Fruit fly (Drosophila melanogaster) whole organism, embryonic: ENCODE measurements around the gene CG17744.

Experiments used
- Ada2b ChIP-seq: fragments of 200-800 bp; sonication (Bioruptor generic); IDR thresholded peaks from 2 replicates; pipeline ENCODE4 v1.3.6; 2022; ENCODE audit warnings: missing biosample characterization, missing genetic modification characterization
- Antp ChIP-seq: fragments of 200-800 bp; sonication (Bioruptor generic); optimal IDR thresholded peaks from 3 replicates; lab custom pipeline; 2016; ENCODE audit warnings: missing biosample characterization, missing genetic modification characterization
- CG11247 ChIP-seq: fragments of 200-800 bp; sonication (Bioruptor generic); IDR thresholded peaks from 2 replicates; pipeline ENCODE4 v1.3.6; 2022; ENCODE audit warnings: missing biosample characterization, missing genetic modification characterization
- CG12104 ChIP-seq: fragments of 200-800 bp; sonication (Bioruptor generic); optimal IDR thresholded peaks from 3 replicates; lab custom pipeline; 2016; ENCODE audit warnings: missing biosample characterization, missing genetic modification characterization
- CG12219 ChIP-seq: fragments of 200-800 bp; sonication (Bioruptor generic); optimal IDR thresholded peaks from 3 replicates; lab custom pipeline; 2018; ENCODE audit warnings: missing biosample characterization, mild to moderate bottlenecking, missing genetic modification characterization
- CG1832 ChIP-seq: fragments of 200-800 bp; sonication (Bioruptor generic); optimal IDR thresholded peaks from 2 replicates; lab custom pipeline; 2017; ENCODE audit warnings: missing biosample characterization, mild to moderate bottlenecking, missing genetic modification characterization, inconsistent platforms
- CG2129 ChIP-seq: fragments of 200-800 bp; sonication (Bioruptor generic); IDR thresholded peaks from 2 replicates; pipeline ENCODE4 v1.3.6; 2022; ENCODE audit warnings: missing biosample characterization, missing genetic modification characterization; ENCODE audit not compliant: partially characterized antibody
- CG2712 ChIP-seq: fragments of 200-800 bp; optimal IDR thresholded peaks from 3 replicates; lab custom pipeline; 2019; ENCODE audit warnings: missing biosample characterization, mild to moderate bottlenecking, missing genetic modification characterization, moderate library complexity
- CG32767 ChIP-seq: fragments of 200-800 bp; sonication (Bioruptor generic); IDR thresholded peaks from 2 replicates; pipeline ENCODE4 v1.3.6; 2022; ENCODE audit warnings: missing biosample characterization, missing genetic modification characterization
- CG4424 ChIP-seq: fragments of 200-800 bp; sonication (Bioruptor generic); optimal IDR thresholded peaks from 3 replicates; lab custom pipeline; 2016; ENCODE audit warnings: missing biosample characterization, missing genetic modification characterization
- CG6272 ChIP-seq: fragments of 200-800 bp; sonication (Bioruptor generic); IDR thresholded peaks from 2 replicates; pipeline ENCODE4 v1.3.6; 2022; ENCODE audit warnings: missing biosample characterization, missing genetic modification characterization
- CG6683 ChIP-seq: fragments of 200-800 bp; sonication (Bioruptor generic); optimal IDR thresholded peaks from 2 replicates; lab custom pipeline; 2017; ENCODE audit warnings: missing biosample characterization, mild to moderate bottlenecking, missing genetic modification characterization, missing genetic modification reagents
- CG7745 ChIP-seq: fragments of 200-800 bp; sonication (Bioruptor generic); optimal IDR thresholded peaks from 2 replicates; lab custom pipeline; 2018; ENCODE audit warnings: missing biosample characterization, mild to moderate bottlenecking, missing genetic modification characterization, moderate library complexity
- CG7963 ChIP-seq: fragments of 200-800 bp; sonication (Bioruptor generic); IDR thresholded peaks from 3 replicates; pipeline ENCODE4 v1.3.6; 2022; ENCODE audit warnings: missing biosample characterization, missing genetic modification characterization; ENCODE audit not compliant: partially characterized antibody
- CG8281 ChIP-seq: fragments of 200-800 bp; sonication (Bioruptor generic); optimal IDR thresholded peaks from 2 replicates; lab custom pipeline; 2018; ENCODE audit warnings: missing biosample characterization, mild to moderate bottlenecking, missing genetic modification characterization, moderate library complexity
- CG8359 ChIP-seq: fragments of 200-800 bp; sonication (Bioruptor generic); optimal IDR thresholded peaks from 2 replicates; lab custom pipeline; 2017; ENCODE audit warnings: missing biosample characterization, mild to moderate bottlenecking, missing genetic modification characterization, borderline replicate concordance
- CG8478 ChIP-seq: fragments of >200 bp; optimal IDR thresholded peaks from 2 replicates; lab custom pipeline; 2018
- CG8924 ChIP-seq: fragments of 200-800 bp; optimal IDR thresholded peaks from 3 replicates; lab custom pipeline; 2019; ENCODE audit warnings: missing biosample characterization, mild to moderate bottlenecking, missing genetic modification characterization, moderate library complexity
- CG9609 ChIP-seq: fragments of 200-800 bp; sonication (Bioruptor generic); optimal IDR thresholded peaks from 3 replicates; lab custom pipeline; 2016; ENCODE audit warnings: missing biosample characterization, missing genetic modification characterization
- CHES-1-like ChIP-seq: fragments of 200-800 bp; sonication (Bioruptor generic); optimal IDR thresholded peaks from 2 replicates; lab custom pipeline; 2016; ENCODE audit warnings: missing biosample characterization, missing genetic modification characterization
- Chrac-16 ChIP-seq: fragments of 200-800 bp; sonication (Bioruptor generic); optimal IDR thresholded peaks from 3 replicates; lab custom pipeline; 2016; ENCODE audit warnings: missing biosample characterization, missing genetic modification characterization
- Dll ChIP-seq: fragments of 200-800 bp; sonication (Bioruptor generic); IDR thresholded peaks from 4 replicates; pipeline ENCODE4 v1.3.6; 2022; ENCODE audit warnings: missing biosample characterization, missing genetic modification characterization; ENCODE audit not compliant: partially characterized antibody
- Doc2 ChIP-seq: fragments of 200-800 bp; sonication (Bioruptor generic); IDR thresholded peaks from 2 replicates; pipeline ENCODE4 v1.3.6; 2022; ENCODE audit warnings: missing biosample characterization, missing genetic modification characterization
- E2f1 ChIP-seq: fragments of 200-800 bp; sonication (Bioruptor generic); IDR thresholded peaks from 2 replicates; pipeline ENCODE4 v1.3.6; 2022; ENCODE audit warnings: missing biosample characterization, missing genetic modification characterization
- Fer1 ChIP-seq: fragments of 200-800 bp; sonication (Bioruptor generic); optimal IDR thresholded peaks from 2 replicates; lab custom pipeline; 2017; ENCODE audit warnings: missing biosample characterization, mild to moderate bottlenecking, missing genetic modification characterization
- Hmx ChIP-seq: fragments of 200-800 bp; sonication (Bioruptor generic); optimal IDR thresholded peaks from 2 replicates; lab custom pipeline; 2016; ENCODE audit warnings: missing biosample characterization, missing genetic modification characterization
- Hr39 ChIP-seq: fragments of >200 bp; optimal IDR thresholded peaks from 2 replicates; lab custom pipeline; 2017
- Jarid2 ChIP-seq: fragments of 200-800 bp; sonication (Bioruptor generic); optimal IDR thresholded peaks from 3 replicates; lab custom pipeline; 2017; ENCODE audit warnings: mild to moderate bottlenecking, missing biosample characterization, missing genetic modification reagents, missing genetic modification characterization
- Kr ChIP-seq: fragments of 200-800 bp; sonication (Bioruptor generic); optimal IDR thresholded peaks from 2 replicates; lab custom pipeline; 2017; ENCODE audit warnings: missing biosample characterization, mild to moderate bottlenecking, missing genetic modification characterization
- Meics ChIP-seq: fragments of 200-800 bp; sonication (Bioruptor generic); optimal IDR thresholded peaks from 2 replicates; lab custom pipeline; 2017; ENCODE audit warnings: missing biosample characterization, mild to moderate bottlenecking, missing genetic modification characterization
- Xrp1 ChIP-seq: fragments of 200-800 bp; sonication (Bioruptor generic); IDR thresholded peaks from 2 replicates; pipeline ENCODE4 v1.3.6; 2022; ENCODE audit warnings: missing biosample characterization, missing genetic modification characterization
- btn ChIP-seq: fragments of 200-800 bp; sonication (Bioruptor generic); optimal IDR thresholded peaks from 2 replicates; lab custom pipeline; 2016; ENCODE audit warnings: missing biosample characterization, missing genetic modification characterization
- cad ChIP-seq: fragments of >200 bp; optimal IDR thresholded peaks from 2 replicates; lab custom pipeline; 2017; ENCODE audit warnings: missing biosample characterization, missing genetic modification characterization
- ci ChIP-seq: fragments of 200-800 bp; sonication (Bioruptor generic); IDR thresholded peaks from 3 replicates; pipeline ENCODE4 v1.3.6; 2022; ENCODE audit warnings: missing biosample characterization, missing genetic modification characterization
- fd102C ChIP-seq: fragments of 200-800 bp; sonication (Bioruptor generic); optimal IDR thresholded peaks from 2 replicates; lab custom pipeline; 2018; ENCODE audit warnings: missing biosample characterization, mild to moderate bottlenecking, missing genetic modification characterization, moderate library complexity
- fd64A ChIP-seq: fragments of 200-800 bp; sonication (Bioruptor generic); optimal IDR thresholded peaks from 3 replicates; lab custom pipeline; 2018; ENCODE audit warnings: missing biosample characterization, mild to moderate bottlenecking, missing genetic modification characterization
- ftz-f1 ChIP-seq: fragments of 200-800 bp; sonication (Bioruptor generic); optimal IDR thresholded peaks from 2 replicates; lab custom pipeline; 2016; ENCODE audit warnings: missing biosample characterization, missing genetic modification characterization
- gt ChIP-seq: fragments of 200-800 bp; sonication (Bioruptor generic); IDR thresholded peaks from 2 replicates; pipeline ENCODE4 v1.3.6; 2022; ENCODE audit warnings: missing biosample characterization, missing genetic modification characterization
- lab ChIP-seq: fragments of 200-800 bp; sonication (Bioruptor generic); optimal IDR thresholded peaks from 3 replicates; lab custom pipeline; 2017; ENCODE audit warnings: missing biosample characterization, missing genetic modification characterization, mild to moderate bottlenecking, moderate library complexity, missing genetic modification reagents
- lola ChIP-seq, 3 experiments: fragments of >200 bp in 2 of 3; fragments of 200-800 bp in 1 of 3; sonication (Bioruptor generic) in 1 of 3; optimal IDR thresholded peaks; 2 replicates each; lab custom pipeline; 2017 to 2019; ENCODE audit warnings: missing biosample characterization in 3 of 3, missing genetic modification characterization in 3 of 3, mild to moderate bottlenecking in 1 of 3, moderate library complexity in 1 of 3
- nau ChIP-seq: fragments of 200-800 bp; sonication (Bioruptor generic); optimal IDR thresholded peaks from 3 replicates; lab custom pipeline; 2017; ENCODE audit warnings: missing biosample characterization, mild to moderate bottlenecking, missing genetic modification characterization, missing genetic modification reagents
- pan ChIP-seq, 4 experiments: fragments of >200 bp in 3 of 4; fragments of 200-800 bp in 1 of 4; sonication (Bioruptor generic) in 1 of 4; optimal IDR thresholded peaks in 3 of 4; IDR thresholded peaks in 1 of 4; 2 replicates each; pipeline versions ENCODE4 v1.3.6 to Lab custom; 2017 to 2022; ENCODE audit warnings: missing biosample characterization in 2 of 4, missing genetic modification characterization in 2 of 4, mixed read lengths in 1 of 4
- sima ChIP-seq: fragments of 200-800 bp; sonication (Bioruptor generic); optimal IDR thresholded peaks from 2 replicates; lab custom pipeline; 2016; ENCODE audit warnings: missing biosample characterization, missing genetic modification characterization
- sisA ChIP-seq: fragments of 200-800 bp; sonication (Bioruptor generic); IDR thresholded peaks from 2 replicates; pipeline ENCODE4 v1.3.6; 2022; ENCODE audit warnings: missing biosample characterization, missing genetic modification characterization
- slbo ChIP-seq: fragments of 200-800 bp; sonication (Bioruptor generic); IDR thresholded peaks from 2 replicates; pipeline ENCODE4 v1.3.6; 2022; ENCODE audit warnings: missing biosample characterization, missing genetic modification characterization
- slp2 ChIP-seq: fragments of 200-800 bp; sonication (Bioruptor generic); optimal IDR thresholded peaks from 2 replicates; lab custom pipeline; 2016; ENCODE audit warnings: missing biosample characterization, missing genetic modification characterization
- sna ChIP-seq: fragments of 200-800 bp; sonication (Bioruptor generic); IDR thresholded peaks from 2 replicates; pipeline ENCODE4 v1.3.6; 2022; ENCODE audit warnings: missing biosample characterization, missing genetic modification characterization; ENCODE audit not compliant: partially characterized antibody
- stc ChIP-seq: fragments of 200-800 bp; sonication (Bioruptor generic); IDR thresholded peaks from 2 replicates; pipeline ENCODE4 v1.3.6; 2022; ENCODE audit warnings: missing biosample characterization, missing genetic modification characterization
- wek ChIP-seq: fragments of 200-800 bp; sonication (Bioruptor generic); optimal IDR thresholded peaks from 3 replicates; lab custom pipeline; 2018; ENCODE audit warnings: missing biosample characterization, mild to moderate bottlenecking, missing genetic modification characterization, moderate library complexity

The CG17744 gene

DNA sequence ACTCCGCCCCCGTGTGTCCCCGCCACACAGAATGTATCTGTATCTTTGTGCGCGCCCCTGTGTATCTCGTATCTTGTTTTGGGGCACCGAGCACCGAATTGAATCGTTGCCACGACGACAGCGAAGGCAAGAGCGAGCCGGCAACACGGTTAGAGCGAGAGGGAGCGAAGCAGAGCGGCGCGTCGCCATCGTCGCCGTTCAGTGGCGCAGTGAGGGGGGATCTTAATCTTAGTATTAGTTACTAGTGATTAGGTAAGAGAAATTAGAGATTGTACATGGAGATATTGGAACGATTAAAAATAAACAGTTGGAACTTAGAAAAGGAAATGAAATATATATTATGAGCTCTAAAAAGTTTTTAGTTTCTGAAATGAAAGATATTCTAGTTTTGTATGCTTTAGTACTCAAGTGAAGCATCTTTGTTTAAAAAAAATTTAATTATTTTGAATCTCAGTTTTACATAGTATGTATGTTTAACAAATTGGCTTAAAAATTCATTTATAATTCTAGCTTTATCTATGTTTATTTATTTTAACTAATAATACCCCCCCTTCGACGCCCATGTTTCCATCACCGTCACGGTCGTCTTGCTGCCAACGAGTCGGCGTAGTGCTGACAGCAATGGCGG lies 37.5 kb downstream of the CG17744 start (continued):
- TF ChIP-seq CG1832 (GFP tag; lab: Kevin White, UChicago) (peak; percentile 91), CG9609 (GFP tag; lab: Kevin White, UChicago) (peak; percentile 47), Antp (peak; percentile 61), fd102C (GFP tag; lab: Kevin White, UChicago) (no peak), gt (GFP tag; lab: Robert Waterston, UW) (peak; percentile 56; the same call in 1 of the 2 replicates), sisA (GFP tag; lab: Robert Waterston, UW) (peak; percentile 86), CG12219 (peak; percentile 32), CG6683 (GFP tag; lab: Kevin White, UChicago) (peak; percentile 91), CG8281 (tag; lab: Kevin White, UChicago) (peak; percentile 81), wek (no peak), Jarid2 (GFP tag; lab: Kevin White, UChicago) (peak; percentile 79), Xrp1 (GFP tag; lab: Robert Waterston, UW) (peak; percentile 82), Kr (GFP tag; lab: Kevin White, UChicago) (peak; percentile 9), CG7745 (tag; lab: Kevin White, UChicago) (no peak), CHES-1-like (GFP tag; lab: Kevin White, UChicago) (peak; percentile 27), Doc2 (0 out of 2 replicates have a peak, but pooled peaks have one; percentile 40), slbo (GFP tag; lab: Robert Waterston, UW) (peak; percentile 80), Ada2b (GFP tag; lab: Robert Waterston, UW) (peak; percentile 65), Hmx (peak; percentile 80), lab (GFP tag; lab: Kevin White, UChicago) (peak; percentile 91), nau (GFP tag; lab: Kevin White, UChicago) (peak; percentile 94), CG8924 (peak; percentile 95), CG4424 (GFP tag; lab: Kevin White, UChicago) (peak; percentile 97), CG32767 (GFP tag; lab: Robert Waterston, UW) (peak; percentile 81), Meics (GFP tag; lab: Kevin White, UChicago) (peak; percentile 94), E2f1 (GFP tag; lab: Robert Waterston, UW) (peak; percentile 83), stc (peak; percentile 82), lola (GFP tag; optimal IDR thresholded peaks at IDR 0.05; lab: Kevin White, UChicago) (peak in 1 of 3 experiments; percentile 97), CG12104 (GFP tag; lab: Kevin White, UChicago) (peak; percentile 96), CG8359 (peak; percentile 81), ftz-f1 (GFP tag; lab: Kevin White, UChicago) (peak; percentile 66), CG2712 (peak; percentile 97), btn (GFP tag; lab: Kevin White, UChicago) (peak; percentile 7), fd64A (GFP tag; lab: Kevin White, UChicago) (peak; percentile 36), CG11247 (peak; percentile 68), sima (GFP tag; lab: Kevin White, UChicago) (no peak), sna (GFP tag; lab: Robert Waterston, UW) (no peak), Chrac-16 (GFP tag; lab: Kevin White, UChicago) (peak; percentile 88), ci (peak; percentile 54; the same call in 1 of the 3 replicates), CG7963 (GFP tag; lab: Robert Waterston, UW) (no peak), CG8478 (no peak), Dll (no peak), Fer1 (GFP tag; lab: Kevin White, UChicago) (peak; percentile 94), cad (GFP tag; lab: Kevin White, UChicago) (no peak), pan (optimal IDR thresholded peaks at IDR 0.05; lab: Kevin White, UChicago) (no peak), pan (GFP tag; optimal IDR thresholded peaks at IDR 0.05 in 1 of 2, IDR thresholded peaks at IDR 0.05 in 1 of 2) (peak in 1 of 2 experiments; percentile 85), slp2 (GFP tag; lab: Kevin White, UChicago) (peak; percentile 69), CG6272 (GFP tag; lab: Robert Waterston, UW) (peak; percentile 77), CG2129 (GFP tag; lab: Robert Waterston, UW) (no peak), Hr39 (lab: Kevin White, UChicago) (no peak)
